Worm (Caenorhabditis elegans): ENCODE data around the gene F25E5.9.

DNA sequence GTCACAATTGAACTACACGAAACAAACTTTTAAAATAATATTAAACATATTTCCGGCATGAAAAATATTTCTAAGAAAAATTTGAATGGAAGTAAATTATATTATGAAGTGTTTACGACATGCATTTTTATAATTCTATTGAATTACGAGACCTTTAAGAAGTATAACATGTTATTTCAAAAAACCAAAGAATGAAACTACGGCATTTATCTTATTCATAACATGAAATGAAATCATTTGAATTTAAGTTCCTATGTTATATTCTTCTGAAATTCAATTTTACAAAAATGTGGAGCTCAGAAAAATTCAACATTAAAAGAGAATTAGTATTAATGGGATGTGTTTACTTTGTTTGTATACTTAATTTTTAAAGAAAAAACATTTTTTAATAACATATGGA, 6.7 kb downstream of the F25E5.9 start, which contains the start of gene srw-71:
- TF ChIP-seq ceh-43 (GFP tag; optimal IDR thresholded peaks at IDR 0.05) (no peak), unc-120 (tag; optimal IDR thresholded peaks at IDR 0.05; ENCODE audit: poor library complexity, severe bottlenecking) (no peak), snpc-4 (tag; optimal IDR thresholded peaks at IDR 0.05) (no peak), unc-62 (GFP tag; optimal IDR thresholded peaks at IDR 0.05) (no peak), ztf-11 (tag; optimal IDR thresholded peaks at IDR 0.05) (no peak), nhr-12 (tag; optimal IDR thresholded peaks at IDR 0.05) (no peak), ham-2 (GFP tag; optimal IDR thresholded peaks at IDR 0.05) (no peak)
